Fruit fly (Drosophila melanogaster) whole organism, pupa: ENCODE data around the gene CG34242.

Source experiments
- CG34367 ChIP-seq: fragments of 200-800 bp; sonication (Bioruptor generic); optimal IDR thresholded peaks from 2 replicates; lab custom pipeline; 2018; ENCODE audit warnings: missing biosample characterization, mild to moderate bottlenecking, missing genetic modification characterization
- CG8301 ChIP-seq: fragments of 200-800 bp; sonication (Bioruptor generic); optimal IDR thresholded peaks from 2 replicates; lab custom pipeline; 2018; ENCODE audit warnings: missing biosample characterization, mild to moderate bottlenecking, missing genetic modification characterization
- CG9948 ChIP-seq: fragments of 200-800 bp; sonication (Bioruptor generic); optimal IDR thresholded peaks from 2 replicates; lab custom pipeline; 2018; ENCODE audit warnings: missing biosample characterization, mild to moderate bottlenecking, missing genetic modification characterization, moderate library complexity
- Pif1A ChIP-seq: fragments of 200-800 bp; sonication (Bioruptor generic); optimal IDR thresholded peaks from 3 replicates; lab custom pipeline; 2016; ENCODE audit warnings: missing biosample characterization, missing genetic modification characterization
- Pif1B ChIP-seq: fragments of 200-800 bp; sonication (Bioruptor generic); optimal IDR thresholded peaks from 3 replicates; lab custom pipeline; 2016; ENCODE audit warnings: missing biosample characterization, missing genetic modification characterization

dm6 chr3L:12557736-12558135 lies 23.9 kb downstream of the CG34242 start:
- TF ChIP-seq Pif1A (GFP tag; lab: Kevin White, UChicago) (peak; percentile 51), Pif1B (GFP tag; lab: Kevin White, UChicago) (peak; percentile 53), CG9948 (tag; lab: Kevin White, UChicago) (peak; percentile 62), CG34367 (tag; lab: Kevin White, UChicago) (peak; percentile 60), CG8301 (tag; lab: Kevin White, UChicago) (peak; percentile 42)
